Worm (Caenorhabditis elegans) whole organism, midembryonic: Measurements from ENCODE around the gene tsen-2.

Experiments
- T22C8.4 ChIP-seq: fragments of 200-800 bp; sonication (Bioruptor generic); IDR thresholded peaks from 2 replicates; pipeline ENCODE4 v1.3.6; 2022; ENCODE audit warnings: missing genetic modification characterization, missing compliant biosample characterization
- cog-1 ChIP-seq: sonication (generic microtip); optimal IDR thresholded peaks from 2 replicates; lab custom pipeline; 2016; ENCODE audit warnings: missing genetic modification characterization, missing compliant biosample characterization
- flt-1 ChIP-seq: fragments of 200-800 bp; sonication (Bioruptor generic); IDR thresholded peaks from 2 replicates; pipeline ENCODE4 v1.3.6; 2022; ENCODE audit warnings: missing genetic modification characterization, missing compliant biosample characterization
- klf-2 ChIP-seq: fragments of 200-800 bp; sonication (Bioruptor generic); conservative IDR thresholded peaks from 2 replicates; pipeline ENCODE4 v1.3.6; 2022; ENCODE audit warnings: missing genetic modification reagents, missing genetic modification characterization, missing compliant biosample characterization
- med-1 ChIP-seq: sonication (generic microtip); optimal IDR thresholded peaks from 2 replicates; lab custom pipeline; 2017; ENCODE audit warnings: missing genetic modification characterization, mild to moderate bottlenecking, missing compliant biosample characterization, antibody characterized with exemption, missing genetic modification reagents; ENCODE audit not compliant: insufficient read depth
- ref-1 ChIP-seq: fragments of 200-800 bp; sonication (Bioruptor generic); conservative IDR thresholded peaks from 2 replicates; pipeline ENCODE4 v1.3.6; 2022; ENCODE audit warnings: missing genetic modification reagents, missing genetic modification characterization, missing compliant biosample characterization
- tab-1 ChIP-seq: fragments of 200-800 bp; sonication (Bioruptor generic); IDR thresholded peaks from 2 replicates; pipeline ENCODE4 v1.3.6; 2022; ENCODE audit warnings: missing genetic modification characterization, missing compliant biosample characterization
- ztf-23 ChIP-seq: fragments of 200-800 bp; sonication (Bioruptor generic); IDR thresholded peaks from 2 replicates; pipeline ENCODE4 v1.3.6; 2022; ENCODE audit warnings: missing genetic modification reagents, missing genetic modification characterization, missing compliant biosample characterization
- ztf-29 ChIP-seq: fragments of 200-800 bp; sonication (Bioruptor generic); IDR thresholded peaks from 2 replicates; pipeline ENCODE4 v1.3.6; 2022; ENCODE audit warnings: missing genetic modification reagents, missing genetic modification characterization, missing compliant biosample characterization

DNA sequence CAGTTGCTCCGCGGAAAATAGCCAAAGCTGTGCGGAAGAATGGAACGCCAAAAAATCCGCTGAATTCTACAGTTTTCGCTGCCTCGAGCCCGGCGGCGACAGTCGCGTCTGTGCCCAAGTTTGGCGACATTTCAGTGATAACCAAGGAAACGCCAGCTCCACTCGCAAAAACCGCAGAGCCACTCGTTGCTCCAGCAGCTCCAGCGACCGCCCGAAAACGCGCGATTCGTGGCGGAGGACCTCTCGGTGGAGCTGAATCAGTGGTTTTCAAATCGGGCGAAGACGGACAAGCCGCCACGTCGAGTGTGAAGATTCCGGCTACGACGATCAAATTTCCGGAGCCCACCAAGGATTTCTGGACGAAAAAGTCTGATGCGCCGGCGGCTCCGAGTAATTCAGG, 18.2 kb upstream of the tsen-2 start:
- TF ChIP-seq ztf-23 (no peak), klf-2 (GFP tag; lab: Robert Waterston, UW) (no peak), tab-1 (GFP tag; lab: Robert Waterston, UW) (no peak), flt-1 (GFP tag; lab: Robert Waterston, UW) (no peak), T22C8.4 (no peak), ref-1 (GFP tag; lab: Robert Waterston, UW) (no peak), med-1 (no peak), cog-1 (no peak), ztf-29 (GFP tag; lab: Robert Waterston, UW) (no peak)
